Worm (Caenorhabditis elegans): ENCODE data around the gene clec-216.

Gene clec-216

DNA sequence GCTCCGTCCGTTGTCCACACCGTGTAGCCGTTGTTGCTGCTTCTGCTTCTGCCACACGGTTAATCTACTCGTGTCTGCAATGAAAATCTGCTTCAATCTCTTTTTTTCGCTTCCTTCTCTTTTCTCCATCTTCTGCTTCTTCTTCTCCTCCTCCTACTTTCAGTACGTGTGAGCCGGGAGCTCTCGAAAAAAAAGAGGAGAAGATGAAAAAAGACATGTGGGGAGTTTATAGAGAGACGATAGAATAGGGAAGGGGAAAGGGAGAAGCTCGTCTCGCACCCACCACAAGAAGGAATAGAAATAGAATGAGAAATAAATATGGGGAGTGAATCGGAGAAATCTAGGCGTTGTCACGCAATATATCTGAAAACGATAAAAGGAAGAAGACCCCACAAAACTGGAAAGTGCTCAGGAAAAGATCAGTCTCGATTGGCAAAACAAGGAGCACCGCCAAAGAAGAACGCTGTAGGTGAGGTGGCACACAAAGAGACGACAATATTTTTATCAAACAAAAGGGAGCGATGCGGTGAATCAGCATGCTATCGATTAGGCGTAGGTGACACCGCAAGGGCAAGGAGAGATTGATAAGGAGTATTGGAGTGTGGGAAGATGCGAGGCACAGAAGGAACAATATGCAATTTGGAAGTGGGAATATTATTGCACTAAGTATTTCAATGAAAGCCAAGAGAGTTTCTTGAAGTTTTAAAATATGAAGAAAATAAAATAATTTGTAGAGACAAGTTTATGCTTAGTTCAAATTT is 25.1 kb upstream of the clec-216 start, which contains the start of gene let-413:
Gene let-413, minus strand, starts transcription at position 76 of the 761 bp plus-strand sequence.
- TF ChIP-seq nfya-1 (tag; optimal IDR thresholded peaks at IDR 0.05; ENCODE audit: insufficient read depth): peak; percentile 25
- peak; percentile 47 for TF ChIP-seq pha-4 (tag; optimal IDR thresholded peaks at IDR 0.05)
- no peak for TF ChIP-seq daf-12 (tag; optimal IDR thresholded peaks at IDR 0.05)
- no peak for TF ChIP-seq eor-1 (tag; optimal IDR thresholded peaks at IDR 0.05)
- TF ChIP-seq tbx-2 (tag; optimal IDR thresholded peaks at IDR 0.05): no peak
- peak; percentile 62 for TF ChIP-seq elt-2 (tag; optimal IDR thresholded peaks at IDR 0.05)
- no peak for TF ChIP-seq ZK546.5 (tag; optimal IDR thresholded peaks at IDR 0.05)
- TF ChIP-seq pqm-1 (tag; optimal IDR thresholded peaks at IDR 0.05): peak; percentile 67
- TF ChIP-seq sea-2 (GFP tag; optimal IDR thresholded peaks at IDR 0.05): no peak

DNA sequence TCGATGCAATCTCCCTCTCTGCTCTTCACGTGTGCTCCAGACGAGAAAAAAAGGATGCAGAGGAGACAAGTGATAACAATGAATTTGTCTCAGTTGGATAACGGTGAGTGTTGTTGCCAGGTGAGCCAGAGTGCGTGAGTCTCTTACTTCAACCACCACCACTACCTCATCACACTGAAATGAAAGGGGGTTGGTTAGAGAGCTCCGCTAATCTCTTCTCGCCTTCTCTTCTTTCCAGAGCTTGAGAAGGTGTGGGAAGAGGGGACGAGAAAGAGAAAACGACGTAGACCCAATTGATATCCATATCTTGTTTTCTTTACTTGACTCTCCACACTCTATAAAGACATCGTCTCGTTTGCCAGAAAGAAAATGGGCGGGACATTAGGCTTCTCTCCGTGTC is 18.6 kb upstream of the clec-216 start:
- TF ChIP-seq unc-39 (tag; optimal IDR thresholded peaks at IDR 0.05): no peak
- TF ChIP-seq ZK546.5 (tag; optimal IDR thresholded peaks at IDR 0.05): no peak
- no peak for TF ChIP-seq jun-1 (tag; optimal IDR thresholded peaks at IDR 0.05)
- TF ChIP-seq snpc-4 (tag; optimal IDR thresholded peaks at IDR 0.05): no peak
- TF ChIP-seq tbx-2 (tag; optimal IDR thresholded peaks at IDR 0.05): no peak
- TF ChIP-seq daf-12 (tag; optimal IDR thresholded peaks at IDR 0.05): no peak
- no peak for TF ChIP-seq ceh-9 (tag; optimal IDR thresholded peaks at IDR 0.05)
- TF ChIP-seq nhr-76 (tag; optimal IDR thresholded peaks at IDR 0.05): no peak
- TF ChIP-seq ceh-82 (tag; optimal IDR thresholded peaks at IDR 0.05): no peak
- TF ChIP-seq pha-4 (tag; optimal IDR thresholded peaks at IDR 0.05): no peak
- no peak for TF ChIP-seq ceh-28 (tag; optimal IDR thresholded peaks at IDR 0.05)
- TF ChIP-seq elt-1 (tag; optimal IDR thresholded peaks at IDR 0.05): no peak
- TF ChIP-seq mdl-1 (tag; optimal IDR thresholded peaks at IDR 0.05): no peak
- TF ChIP-seq nfya-1 (tag; optimal IDR thresholded peaks at IDR 0.05; ENCODE audit: insufficient read depth): no peak
- no peak for TF ChIP-seq R02D3.7 (tag; optimal IDR thresholded peaks at IDR 0.05)
- no peak for TF ChIP-seq unc-62 (GFP tag; optimal IDR thresholded peaks at IDR 0.05)
- no peak for TF ChIP-seq nhr-12 (tag; optimal IDR thresholded peaks at IDR 0.05)
- no peak for TF ChIP-seq ztf-11 (tag; optimal IDR thresholded peaks at IDR 0.05)
- no peak for TF ChIP-seq hmg-11 (tag; optimal IDR thresholded peaks at IDR 0.05)
- TF ChIP-seq fos-1 (tag; optimal IDR thresholded peaks at IDR 0.05): no peak

- TF ChIP-seq nhr-25 (tag; optimal IDR thresholded peaks at IDR 0.05) (no peak), ceh-9 (tag; optimal IDR thresholded peaks at IDR 0.05) (no peak), egl-5 (tag; optimal IDR thresholded peaks at IDR 0.05) (no peak), nhr-77 (tag; optimal IDR thresholded peaks at IDR 0.05) (no peak), nhr-11 (tag; optimal IDR thresholded peaks at IDR 0.05) (no peak), ceh-16 (tag; optimal IDR thresholded peaks at IDR 0.05) (no peak), aly-2 (tag; optimal IDR thresholded peaks at IDR 0.05) (no peak), ceh-28 (tag; optimal IDR thresholded peaks at IDR 0.05) (no peak), elt-1 (tag; optimal IDR thresholded peaks at IDR 0.05) (no peak), nhr-76 (tag; optimal IDR thresholded peaks at IDR 0.05) (no peak), fkh-10 (GFP tag; optimal IDR thresholded peaks at IDR 0.05) (no peak), jun-1 (tag; optimal IDR thresholded peaks at IDR 0.05) (no peak), ztf-4 (tag; optimal IDR thresholded peaks at IDR 0.05) (no peak), elt-2 (tag; optimal IDR thresholded peaks at IDR 0.05) (no peak), zag-1 (tag; optimal IDR thresholded peaks at IDR 0.05) (no peak), skn-1 (tag; optimal IDR thresholded peaks at IDR 0.05) (no peak), tbx-2 (tag; optimal IDR thresholded peaks at IDR 0.05) (no peak)
Measured at ce11 chrV:7970519-7970918, 17.8 kb upstream of the clec-216 start.

DNA sequence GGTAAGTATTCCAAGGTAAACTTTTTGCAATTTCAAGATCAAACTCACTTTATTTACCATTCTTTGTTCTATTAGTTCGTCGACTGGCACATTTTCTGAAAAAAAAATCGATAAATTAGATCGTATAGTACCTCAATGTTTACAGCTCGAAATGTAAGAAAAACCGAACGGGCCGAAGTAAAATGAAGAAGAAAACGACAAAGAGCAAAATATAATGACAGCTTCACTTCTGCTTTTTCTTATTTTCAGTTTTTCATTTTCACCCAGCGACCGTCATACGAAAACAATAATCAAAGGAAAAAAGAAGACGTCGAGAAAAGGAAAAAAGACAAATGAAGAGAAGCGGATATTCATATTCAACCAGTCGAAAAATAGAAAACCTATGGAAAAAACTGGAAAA is 16.4 kb upstream of the clec-216 start, which contains the start of gene che-7:
Gene che-7, minus strand, starts transcription at position 101 of the 400 bp plus-strand sequence.
- TF ChIP-seq fos-1 (tag; optimal IDR thresholded peaks at IDR 0.05) (no peak), ceh-28 (tag; optimal IDR thresholded peaks at IDR 0.05) (peak; percentile 13), nhr-67 (tag; optimal IDR thresholded peaks at IDR 0.05) (no peak), egl-27 (tag; optimal IDR thresholded peaks at IDR 0.05) (no peak), unc-62 (GFP tag; optimal IDR thresholded peaks at IDR 0.05) (no peak)

Measured in whole organism, L3 larva.